1 fruit fly cellular context compared by ENCODE assay signal in the genomic region with DNA sequence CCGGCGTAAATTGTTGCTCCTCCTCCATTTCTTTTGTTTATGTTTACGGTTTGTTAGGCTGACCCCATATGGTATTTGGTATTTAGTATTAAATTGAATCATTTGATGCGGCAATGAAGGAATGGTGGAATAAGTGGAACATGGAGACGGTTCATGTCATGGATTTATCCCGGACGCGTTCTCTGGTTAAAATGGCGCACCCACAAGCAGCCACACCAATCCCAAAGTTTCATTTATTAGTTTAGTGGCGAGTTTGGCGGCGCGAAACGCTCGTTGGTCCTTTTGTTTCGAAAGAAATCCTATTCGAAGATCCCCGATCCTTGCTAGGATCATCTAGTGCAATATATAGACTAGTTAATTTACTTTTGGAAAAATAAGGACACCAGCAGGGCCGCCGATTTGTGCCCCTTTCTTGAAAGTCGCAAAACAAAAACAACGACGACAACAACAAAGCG.
TF ChIP-seq lines count a peak whose summit lies in the region.

CG6685 (minus strand) TSS at position 51 of the 455 bp plus-strand sequence.
Dronc (plus strand) TSS at position 213 of the 455 bp plus-strand sequence.

TF ChIP-seq in whole organism, embryonic, 481 proteins besides CTCF, POLR2A, EP300 and RAD21 (continued from another document and continues in another):
- TF ChIP-seq Hsf (GFP tag; optimal IDR thresholded peaks at IDR 0.05; lab: Kevin White, UChicago) (no peak), trem (tag; optimal IDR thresholded peaks at IDR 0.05; lab: Kevin White, UChicago) (peak; percentile 57), gem (tag; optimal IDR thresholded peaks at IDR 0.05; lab: Kevin White, UChicago) (peak; percentile 21), CG6175 (GFP tag; IDR thresholded peaks at IDR 0.05; lab: Robert Waterston, UW) (no peak), Taf1 (GFP tag; IDR thresholded peaks at IDR 0.05; lab: Robert Waterston, UW) (no peak), CG4854 (GFP tag; optimal IDR thresholded peaks at IDR 0.05; lab: Kevin White, UChicago) (no peak), CG1602 (GFP tag; optimal IDR thresholded peaks at IDR 0.05; lab: Kevin White, UChicago) (no peak), grn (GFP tag; optimal IDR thresholded peaks at IDR 0.05; lab: Kevin White, UChicago) (no peak), eyg (GFP tag; optimal IDR thresholded peaks at IDR 0.05; lab: Kevin White, UChicago) (peak; percentile 11), tna (GFP tag; IDR thresholded peaks at IDR 0.05; lab: Robert Waterston, UW; ENCODE audit: partially characterized antibody) (no peak; the same call in 1 of the 2 replicates), ab (GFP tag; optimal IDR thresholded peaks at IDR 0.05; lab: Kevin White, UChicago) (no peak), CG10462 (GFP tag; optimal IDR thresholded peaks at IDR 0.05; lab: Kevin White, UChicago) (no peak), cg (GFP tag; optimal IDR thresholded peaks at IDR 0.05; lab: Kevin White, UChicago) (no peak), CG2202 (tag; optimal IDR thresholded peaks at IDR 0.05; lab: Kevin White, UChicago) (no peak), CG34376 (GFP tag; optimal IDR thresholded peaks at IDR 0.05; lab: Kevin White, UChicago) (no peak), ci (GFP tag; IDR thresholded peaks at IDR 0.05; lab: Robert Waterston, UW) (no peak), seq (GFP tag; IDR thresholded peaks at IDR 0.05; lab: Robert Waterston, UW) (no peak), E2f1 (GFP tag; IDR thresholded peaks at IDR 0.05; lab: Robert Waterston, UW) (no peak), CG4617 (GFP tag; optimal IDR thresholded peaks at IDR 0.05; lab: Kevin White, UChicago; ENCODE audit: borderline replicate concordance) (peak; percentile 73), pzg (GFP tag; optimal IDR thresholded peaks at IDR 0.05; lab: Kevin White, UChicago) (peak; percentile 98), mam (GFP tag; optimal IDR thresholded peaks at IDR 0.05; lab: Kevin White, UChicago) (no peak), CG43689 (GFP tag; IDR thresholded peaks at IDR 0.05; lab: Robert Waterston, UW) (no peak), CG6689 (GFP tag; IDR thresholded peaks at IDR 0.05; lab: Robert Waterston, UW) (no peak), CG2875 (GFP tag; optimal IDR thresholded peaks at IDR 0.05; lab: Kevin White, UChicago) (no peak), CG2129 (GFP tag; IDR thresholded peaks at IDR 0.05; lab: Robert Waterston, UW; ENCODE audit: partially characterized antibody) (no peak), HLH3B (GFP tag; IDR thresholded peaks at IDR 0.05; lab: Robert Waterston, UW) (no peak), hth (optimal IDR thresholded peaks at IDR 0.05; lab: Kevin White, UChicago) (no peak), CG1832 (GFP tag; optimal IDR thresholded peaks at IDR 0.05; lab: Kevin White, UChicago) (no peak), org-1 (GFP tag; optimal IDR thresholded peaks at IDR 0.05; lab: Kevin White, UChicago) (no peak), gce (GFP tag; IDR thresholded peaks at IDR 0.05; lab: Robert Waterston, UW) (no peak), CG4730 (GFP tag; IDR thresholded peaks at IDR 0.05; lab: Robert Waterston, UW) (no peak), dan (GFP tag; IDR thresholded peaks at IDR 0.05; lab: Robert Waterston, UW) (no peak), Jarid2 (GFP tag; optimal IDR thresholded peaks at IDR 0.05; lab: Kevin White, UChicago) (peak; percentile 52), CG3847 (GFP tag; IDR thresholded peaks at IDR 0.05; lab: Robert Waterston, UW) (no peak), Max (GFP tag; optimal IDR thresholded peaks at IDR 0.05; lab: Kevin White, UChicago) (no peak), Xbp1 (GFP tag; optimal IDR thresholded peaks at IDR 0.05; lab: Kevin White, UChicago) (no peak), CG8281 (tag; optimal IDR thresholded peaks at IDR 0.05; lab: Kevin White, UChicago) (peak; percentile 22), CG6765 (GFP tag; optimal IDR thresholded peaks at IDR 0.05; lab: Kevin White, UChicago) (no peak), br (optimal IDR thresholded peaks at IDR 0.05; lab: Kevin White, UChicago) (no peak), CG5180 (GFP tag; optimal IDR thresholded peaks at IDR 0.05; lab: Kevin White, UChicago) (no peak), ATbp (GFP tag; optimal IDR thresholded peaks at IDR 0.05; lab: Kevin White, UChicago) (no peak), CG2116 (GFP tag; optimal IDR thresholded peaks at IDR 0.05; lab: Kevin White, UChicago) (peak; percentile 45), CG18619 (GFP tag; optimal IDR thresholded peaks at IDR 0.05; lab: Kevin White, UChicago) (no peak), unpg (GFP tag; optimal IDR thresholded peaks at IDR 0.05; lab: Kevin White, UChicago) (no peak), fu2 (GFP tag; optimal IDR thresholded peaks at IDR 0.05; lab: Kevin White, UChicago) (no peak), D19A (tag; optimal IDR thresholded peaks at IDR 0.05; lab: Kevin White, UChicago) (no peak), Dfd (GFP tag; optimal IDR thresholded peaks at IDR 0.05; lab: Kevin White, UChicago) (no peak), YL-1 (GFP tag; optimal IDR thresholded peaks at IDR 0.05; lab: Kevin White, UChicago) (peak; percentile 77), cato (GFP tag; optimal IDR thresholded peaks at IDR 0.05; lab: Kevin White, UChicago; ENCODE audit: borderline replicate concordance) (no peak), exex (tag; optimal IDR thresholded peaks at IDR 0.05; lab: Kevin White, UChicago) (no peak), Drgx (GFP tag; IDR thresholded peaks at IDR 0.05; lab: Robert Waterston, UW) (no peak), CG1603 (tag; optimal IDR thresholded peaks at IDR 0.05; lab: Kevin White, UChicago) (peak; percentile 91), fd3F (GFP tag; optimal IDR thresholded peaks at IDR 0.05; lab: Kevin White, UChicago) (no peak), fd96Cb (tag; optimal IDR thresholded peaks at IDR 0.05; lab: Kevin White, UChicago) (no peak), CG17612 (GFP tag; IDR thresholded peaks at IDR 0.05; lab: Robert Waterston, UW) (no peak), Ets97D (GFP tag; optimal IDR thresholded peaks at IDR 0.05; lab: Kevin White, UChicago) (peak; percentile 90), zen2 (GFP tag; IDR thresholded peaks at IDR 0.05; lab: Robert Waterston, UW; ENCODE audit: partially characterized antibody) (no peak), Rfx (GFP tag; IDR thresholded peaks at IDR 0.05; lab: Robert Waterston, UW) (no peak), Dad (GFP tag; optimal IDR thresholded peaks at IDR 0.05; lab: Kevin White, UChicago) (no peak), Hmr (GFP tag; optimal IDR thresholded peaks at IDR 0.05; lab: Kevin White, UChicago) (peak; percentile 70), CG10654 (GFP tag; optimal IDR thresholded peaks at IDR 0.05; lab: Kevin White, UChicago) (no peak), CG18764 (GFP tag; optimal IDR thresholded peaks at IDR 0.05; lab: Kevin White, UChicago) (no peak), CG3281 (GFP tag; optimal IDR thresholded peaks at IDR 0.05; lab: Kevin White, UChicago) (no peak), CG10366 (GFP tag; IDR thresholded peaks at IDR 0.05; lab: Robert Waterston, UW) (no peak), wek (GFP tag; optimal IDR thresholded peaks at IDR 0.05; lab: Kevin White, UChicago) (peak; percentile 9), cad (GFP tag; optimal IDR thresholded peaks at IDR 0.05; lab: Kevin White, UChicago) (no peak), knrl (GFP tag; IDR thresholded peaks at IDR 0.05; lab: Robert Waterston, UW; ENCODE audit: partially characterized antibody) (no peak; the same call in 2 of the 3 replicates), Atf3 (GFP tag; optimal IDR thresholded peaks at IDR 0.05; lab: Kevin White, UChicago) (no peak), slou (GFP tag; optimal IDR thresholded peaks at IDR 0.05; lab: Kevin White, UChicago) (no peak), CG11695 (GFP tag; IDR thresholded peaks at IDR 0.05; lab: Robert Waterston, UW) (no peak), CG42726 (GFP tag; IDR thresholded peaks at IDR 0.05; lab: Robert Waterston, UW; ENCODE audit: partially characterized antibody) (no peak), CG8359 (GFP tag; optimal IDR thresholded peaks at IDR 0.05; lab: Kevin White, UChicago; ENCODE audit: borderline replicate concordance) (no peak), Opbp (GFP tag; IDR thresholded peaks at IDR 0.05; lab: Robert Waterston, UW; ENCODE audit: partially characterized antibody) (no peak; the same call in 2 of the 3 replicates), sim (GFP tag; IDR thresholded peaks at IDR 0.05; lab: Robert Waterston, UW) (no peak), CG11398 (GFP tag; optimal IDR thresholded peaks at IDR 0.05; lab: Kevin White, UChicago) (no peak), CG16813 (GFP tag; IDR thresholded peaks at IDR 0.05; lab: Robert Waterston, UW; ENCODE audit: partially characterized antibody) (peak; percentile 42; the same call in 2 of the 3 replicates), CG1233 (GFP tag; optimal IDR thresholded peaks at IDR 0.05; lab: Kevin White, UChicago) (no peak), Abd-B (GFP tag; optimal IDR thresholded peaks at IDR 0.05; lab: Kevin White, UChicago) (no peak), mirr (GFP tag; optimal IDR thresholded peaks at IDR 0.05; lab: Kevin White, UChicago) (no peak), vvl (GFP tag; IDR thresholded peaks at IDR 0.05; lab: Robert Waterston, UW) (no peak), CG14441 (GFP tag; IDR thresholded peaks at IDR 0.05; lab: Robert Waterston, UW) (no peak), Oli (tag; optimal IDR thresholded peaks at IDR 0.05; lab: Kevin White, UChicago) (no peak), ro (GFP tag; IDR thresholded peaks at IDR 0.05; lab: Robert Waterston, UW) (no peak), Aef1 (GFP tag; IDR thresholded peaks at IDR 0.05; lab: Robert Waterston, UW) (no peak), CG13296 (GFP tag; optimal IDR thresholded peaks at IDR 0.05; lab: Kevin White, UChicago) (no peak), CG7357 (GFP tag; IDR thresholded peaks at IDR 0.05; lab: Robert Waterston, UW) (no peak), vfl (GFP tag; optimal IDR thresholded peaks at IDR 0.05; lab: Kevin White, UChicago) (no peak), Sox100B (GFP tag; optimal IDR thresholded peaks at IDR 0.05; lab: Kevin White, UChicago) (no peak), CG12155 (GFP tag; optimal IDR thresholded peaks at IDR 0.05; lab: Kevin White, UChicago) (peak; percentile 36), lmd (GFP tag; IDR thresholded peaks at IDR 0.05; lab: Robert Waterston, UW) (no peak), pita (GFP tag; optimal IDR thresholded peaks at IDR 0.05; lab: Kevin White, UChicago) (peak; percentile 58), inv (GFP tag; IDR thresholded peaks at IDR 0.05; lab: Robert Waterston, UW; ENCODE audit: partially characterized antibody) (no peak), CG14667 (GFP tag; IDR thresholded peaks at IDR 0.05; lab: Robert Waterston, UW) (no peak), CG14965 (GFP tag; optimal IDR thresholded peaks at IDR 0.05; lab: Kevin White, UChicago; ENCODE audit: borderline replicate concordance) (no peak), CG15011 (GFP tag; optimal IDR thresholded peaks at IDR 0.05; lab: Kevin White, UChicago) (no peak), hkb (optimal IDR thresholded peaks at IDR 0.05; lab: Kevin White, UChicago) (peak; percentile 70), hkb (GFP tag; IDR thresholded peaks at IDR 0.05; lab: Robert Waterston, UW) (no peak), ERR (GFP tag; optimal IDR thresholded peaks at IDR 0.05; lab: Kevin White, UChicago) (no peak), peb (GFP tag; IDR thresholded peaks at IDR 0.05; lab: Robert Waterston, UW) (no peak), zfh2 (GFP tag; optimal IDR thresholded peaks at IDR 0.05; lab: Kevin White, UChicago) (peak; percentile 9), Asciz (GFP tag; optimal IDR thresholded peaks at IDR 0.05; lab: Kevin White, UChicago) (no peak), CG10431 (GFP tag; optimal IDR thresholded peaks at IDR 0.05; lab: Kevin White, UChicago) (no peak), NfI (GFP tag; optimal IDR thresholded peaks at IDR 0.05; lab: Kevin White, UChicago) (no peak), Hey (tag; optimal IDR thresholded peaks at IDR 0.05; lab: Kevin White, UChicago) (no peak), CG9817 (tag; optimal IDR thresholded peaks at IDR 0.05; lab: Kevin White, UChicago) (no peak), zfh1 (GFP tag; IDR thresholded peaks at IDR 0.05; lab: Robert Waterston, UW) (no peak), dpn (GFP tag; optimal IDR thresholded peaks at IDR 0.05; lab: Kevin White, UChicago) (no peak), CG15601 (tag; optimal IDR thresholded peaks at IDR 0.05; lab: Kevin White, UChicago) (no peak), CG4328 (GFP tag; optimal IDR thresholded peaks at IDR 0.05; lab: Kevin White, UChicago) (no peak), CG6272 (GFP tag; IDR thresholded peaks at IDR 0.05; lab: Robert Waterston, UW) (no peak), scrt (GFP tag; optimal IDR thresholded peaks at IDR 0.05; lab: Kevin White, UChicago) (peak; percentile 64), CG3163 (GFP tag; optimal IDR thresholded peaks at IDR 0.05; lab: Kevin White, UChicago) (peak; percentile 2), kni (GFP tag; optimal IDR thresholded peaks at IDR 0.05; lab: Kevin White, UChicago) (no peak), CG17359 (tag; optimal IDR thresholded peaks at IDR 0.05; lab: Kevin White, UChicago) (no peak), CG7987 (GFP tag; optimal IDR thresholded peaks at IDR 0.05; lab: Kevin White, UChicago) (no peak), sr (GFP tag; IDR thresholded peaks at IDR 0.05; lab: Robert Waterston, UW) (no peak; the same call in 2 of the 3 replicates), H2.0 (GFP tag; IDR thresholded peaks at IDR 0.05; lab: Robert Waterston, UW) (no peak), klu (GFP tag; IDR thresholded peaks at IDR 0.05; lab: Robert Waterston, UW) (no peak), CG9876 (GFP tag; optimal IDR thresholded peaks at IDR 0.05; lab: Kevin White, UChicago) (no peak), CG16863 (GFP tag; optimal IDR thresholded peaks at IDR 0.05; lab: Kevin White, UChicago) (no peak), da (GFP tag; optimal IDR thresholded peaks at IDR 0.05; lab: Kevin White, UChicago) (no peak), CG15696 (tag; optimal IDR thresholded peaks at IDR 0.05; lab: Kevin White, UChicago) (no peak), CG1529 (GFP tag; optimal IDR thresholded peaks at IDR 0.05; lab: Kevin White, UChicago) (no peak), lola (GFP tag; optimal IDR thresholded peaks at IDR 0.05; lab: Kevin White, UChicago) (no peak), Oaz (GFP tag; IDR thresholded peaks at IDR 0.05; lab: Robert Waterston, UW) (no peak), NFAT (GFP tag; IDR thresholded peaks at IDR 0.05; lab: Robert Waterston, UW) (no peak; the same call in 1 of the 2 replicates), dati (GFP tag; IDR thresholded peaks at IDR 0.05; lab: Robert Waterston, UW) (no peak), ap (GFP tag; IDR thresholded peaks at IDR 0.05; lab: Robert Waterston, UW) (no peak), Stat92E (GFP tag; optimal IDR thresholded peaks at IDR 0.05; lab: Kevin White, UChicago) (no peak), CG6791 (GFP tag; IDR thresholded peaks at IDR 0.05; lab: Robert Waterston, UW; ENCODE audit: partially characterized antibody) (no peak), Ravus (GFP tag; IDR thresholded peaks at IDR 0.05; lab: Robert Waterston, UW) (no peak)
